Fruit fly (Drosophila melanogaster): Measurements from ENCODE around the gene Gapdh2.

The Gapdh2 gene

dm6 chrX:15909564-15910284 is 41.8 kb downstream of the Gapdh2 start, which contains the start of gene CycD (continued):
- peak; percentile 71 for TF ChIP-seq zen (tag; optimal IDR thresholded peaks at IDR 0.05)
- TF ChIP-seq E2f2 (GFP tag; IDR thresholded peaks at IDR 0.05): peak; percentile 34; the same call in 1 of the 2 replicates
- peak; percentile 88 for TF ChIP-seq CG7357 (GFP tag; IDR thresholded peaks at IDR 0.05)
- TF ChIP-seq mld (GFP tag; IDR thresholded peaks at IDR 0.05; ENCODE audit: partially characterized antibody): 0 out of 3 replicates have a peak, but pooled peaks have one; percentile 16
- no peak for TF ChIP-seq Fer3 (tag; optimal IDR thresholded peaks at IDR 0.05)
- TF ChIP-seq CG30020 (tag; optimal IDR thresholded peaks at IDR 0.05): peak; percentile 96
- TF ChIP-seq CG9437 (GFP tag; optimal IDR thresholded peaks at IDR 0.05): peak; percentile 15
- TF ChIP-seq Pdp1 (GFP tag; optimal IDR thresholded peaks at IDR 0.05): peak; percentile 4 to 37
- peak; percentile 44 for TF ChIP-seq mam (GFP tag; optimal IDR thresholded peaks at IDR 0.05)
- TF ChIP-seq vfl (GFP tag; optimal IDR thresholded peaks at IDR 0.05): no peak
- TF ChIP-seq Ssrp (tag; optimal IDR thresholded peaks at IDR 0.05): peak; percentile 11
- peak; percentile 53 for TF ChIP-seq CG14710 (tag; optimal IDR thresholded peaks at IDR 0.05)
- TF ChIP-seq zfh2 (GFP tag; optimal IDR thresholded peaks at IDR 0.05): peak; percentile 9
- TF ChIP-seq Hmr (GFP tag; optimal IDR thresholded peaks at IDR 0.05): no peak
- TF ChIP-seq CG12104 (GFP tag; optimal IDR thresholded peaks at IDR 0.05): no peak
- TF ChIP-seq nmo (GFP tag; optimal IDR thresholded peaks at IDR 0.05): peak; percentile 1
- peak in 1 of 2 experiments; percentile 17 for TF ChIP-seq dpn (GFP tag; optimal IDR thresholded peaks at IDR 0.05)
- peak; percentile 48 for TF ChIP-seq CG12659 (GFP tag; optimal IDR thresholded peaks at IDR 0.05)
- 0 out of 2 replicates have a peak, but pooled peaks have one; percentile 28 for TF ChIP-seq Oaz (GFP tag; IDR thresholded peaks at IDR 0.05)
- peak; percentile 68 for TF ChIP-seq CG1792 (GFP tag; optimal IDR thresholded peaks at IDR 0.05)
- TF ChIP-seq CG17568 (GFP tag; optimal IDR thresholded peaks at IDR 0.05): no peak
- no peak for TF ChIP-seq D19A (tag; optimal IDR thresholded peaks at IDR 0.05)
- TF ChIP-seq vnd (GFP tag; IDR thresholded peaks at IDR 0.05; ENCODE audit: partially characterized antibody): peak; percentile 36; the same call in 1 of the 3 replicates
- TF ChIP-seq crp (GFP tag; optimal IDR thresholded peaks at IDR 0.05): peak in 1 of 2 experiments; percentile 1
- peak; percentile 14 for TF ChIP-seq CG10267 (tag; optimal IDR thresholded peaks at IDR 0.05)
- TF ChIP-seq hb (GFP tag; IDR thresholded peaks at IDR 0.05; ENCODE audit: partially characterized antibody): peak; percentile 67; the same call in 2 of the 3 replicates
- TF ChIP-seq CG7987 (GFP tag; optimal IDR thresholded peaks at IDR 0.05): no peak
- peak; percentile 68; the same call in 2 of the 3 replicates for TF ChIP-seq Dbx (GFP tag; IDR thresholded peaks at IDR 0.05)
- no peak for TF ChIP-seq CG7372 (GFP tag; IDR thresholded peaks at IDR 0.05)
- TF ChIP-seq CG9932 (GFP tag; IDR thresholded peaks at IDR 0.05): no peak
- peak; percentile 21 for TF ChIP-seq CG10979 (tag; optimal IDR thresholded peaks at IDR 0.05)
- no peak for TF ChIP-seq Spps (tag; optimal IDR thresholded peaks at IDR 0.05)
- no peak for TF ChIP-seq bab2 (GFP tag; optimal IDR thresholded peaks at IDR 0.05)
- TF ChIP-seq fd96Cb (tag; optimal IDR thresholded peaks at IDR 0.05): no peak
- TF ChIP-seq CG8290 (GFP tag; optimal IDR thresholded peaks at IDR 0.05): peak; percentile 52
- no peak for TF ChIP-seq CG8290 (tag; optimal IDR thresholded peaks at IDR 0.05)
- peak; percentile 81 for TF ChIP-seq phol (tag; optimal IDR thresholded peaks at IDR 0.05)
- no peak for TF ChIP-seq Sox102F (GFP tag; optimal IDR thresholded peaks at IDR 0.05)
- peak; percentile 8 for TF ChIP-seq CG8944 (GFP tag; optimal IDR thresholded peaks at IDR 0.05)
- peak; percentile 6 for TF ChIP-seq CG16815 (GFP tag; optimal IDR thresholded peaks at IDR 0.05)
- TF ChIP-seq sug (tag; optimal IDR thresholded peaks at IDR 0.05): no peak
- TF ChIP-seq BEAF-32 (GFP tag; optimal IDR thresholded peaks at IDR 0.05): peak; percentile 69
- peak; percentile 62 for TF ChIP-seq pfk (GFP tag; optimal IDR thresholded peaks at IDR 0.05)
- TF ChIP-seq CG13287 (GFP tag; IDR thresholded peaks at IDR 0.05; ENCODE audit: partially characterized antibody): peak; percentile 46; the same call in 1 of the 2 replicates
- peak; percentile 23; the same call in 1 of the 2 replicates for TF ChIP-seq H2.0 (GFP tag; IDR thresholded peaks at IDR 0.05)
- TF ChIP-seq CG42726 (GFP tag; IDR thresholded peaks at IDR 0.05; ENCODE audit: partially characterized antibody): peak; percentile 62; the same call in 1 of the 2 replicates
- peak; percentile 42; the same call in 1 of the 2 replicates for TF ChIP-seq MBD-R2 (GFP tag; IDR thresholded peaks at IDR 0.05)
